Fruit fly (Drosophila melanogaster) whole organism, embryonic: ENCODE data around the gene Tailor.

Experiments
- BEAF-32 ChIP-seq: fragments of 200-800 bp; sonication (Bioruptor generic); optimal IDR thresholded peaks from 3 replicates; lab custom pipeline; 2017; ENCODE audit warnings: missing biosample characterization, missing genetic modification characterization, mild to moderate bottlenecking, moderate library complexity, missing genetic modification reagents
- Bdp1 ChIP-seq: fragments of 200-800 bp; sonication (Bioruptor generic); optimal IDR thresholded peaks from 3 replicates; lab custom pipeline; 2016; ENCODE audit warnings: missing biosample characterization, missing genetic modification characterization
- CG10979 ChIP-seq: fragments of 200-800 bp; sonication (Bioruptor generic); optimal IDR thresholded peaks from 2 replicates; lab custom pipeline; 2018; ENCODE audit warnings: missing biosample characterization, mild to moderate bottlenecking, missing genetic modification characterization, moderate library complexity
- CG12299 ChIP-seq: fragments of 200-800 bp; sonication (Bioruptor generic); optimal IDR thresholded peaks from 2 replicates; lab custom pipeline; 2018; ENCODE audit warnings: missing biosample characterization, mild to moderate bottlenecking, missing genetic modification characterization
- CG12391 ChIP-seq: fragments of 200-800 bp; sonication (Bioruptor generic); optimal IDR thresholded peaks from 3 replicates; lab custom pipeline; 2018; ENCODE audit warnings: missing biosample characterization, mild to moderate bottlenecking, missing genetic modification characterization, moderate library complexity
- CG15269 ChIP-seq: fragments of 200-800 bp; sonication (Bioruptor generic); optimal IDR thresholded peaks from 2 replicates; lab custom pipeline; 2018; ENCODE audit warnings: missing biosample characterization, mild to moderate bottlenecking, missing genetic modification characterization, moderate library complexity
- CG17186 ChIP-seq: fragments of 200-800 bp; sonication (Bioruptor generic); optimal IDR thresholded peaks from 3 replicates; lab custom pipeline; 2017; ENCODE audit warnings: missing biosample characterization, missing genetic modification reagents, missing genetic modification characterization
- CG17359 ChIP-seq: fragments of 200-800 bp; sonication (Bioruptor generic); optimal IDR thresholded peaks from 3 replicates; lab custom pipeline; 2018; ENCODE audit warnings: missing biosample characterization, mild to moderate bottlenecking, missing genetic modification characterization, moderate library complexity
- CG17829 ChIP-seq: fragments of 200-800 bp; optimal IDR thresholded peaks from 2 replicates; lab custom pipeline; 2019; ENCODE audit warnings: missing biosample characterization, mild to moderate bottlenecking, missing genetic modification characterization, moderate library complexity
- CG17912 ChIP-seq: fragments of 200-800 bp; sonication (Bioruptor generic); optimal IDR thresholded peaks from 2 replicates; lab custom pipeline; 2018; ENCODE audit warnings: missing biosample characterization, mild to moderate bottlenecking, missing genetic modification characterization
- CG1832 ChIP-seq: fragments of 200-800 bp; sonication (Bioruptor generic); optimal IDR thresholded peaks from 2 replicates; lab custom pipeline; 2017; ENCODE audit warnings: missing biosample characterization, mild to moderate bottlenecking, missing genetic modification characterization, inconsistent platforms
- CG2712 ChIP-seq: fragments of 200-800 bp; optimal IDR thresholded peaks from 3 replicates; lab custom pipeline; 2019; ENCODE audit warnings: missing biosample characterization, mild to moderate bottlenecking, missing genetic modification characterization, moderate library complexity
- CG30403 ChIP-seq: fragments of 200-800 bp; sonication (Bioruptor generic); optimal IDR thresholded peaks from 3 replicates; lab custom pipeline; 2016; ENCODE audit warnings: missing biosample characterization, missing genetic modification characterization
- CG33557 ChIP-seq: fragments of 200-800 bp; sonication (Bioruptor generic); optimal IDR thresholded peaks from 2 replicates; lab custom pipeline; 2019; ENCODE audit warnings: missing biosample characterization, mild to moderate bottlenecking, missing genetic modification characterization, moderate library complexity
- CG5953 ChIP-seq: fragments of 200-800 bp; sonication (Bioruptor generic); IDR thresholded peaks from 2 replicates; pipeline ENCODE4 v1.3.6; 2022; ENCODE audit warnings: missing biosample characterization, missing genetic modification characterization
- CG7745 ChIP-seq: fragments of 200-800 bp; sonication (Bioruptor generic); optimal IDR thresholded peaks from 2 replicates; lab custom pipeline; 2018; ENCODE audit warnings: missing biosample characterization, mild to moderate bottlenecking, missing genetic modification characterization, moderate library complexity
- CG8924 ChIP-seq: fragments of 200-800 bp; optimal IDR thresholded peaks from 3 replicates; lab custom pipeline; 2019; ENCODE audit warnings: missing biosample characterization, mild to moderate bottlenecking, missing genetic modification characterization, moderate library complexity
- CG8944 ChIP-seq: fragments of 200-800 bp; sonication (Bioruptor generic); optimal IDR thresholded peaks from 3 replicates; lab custom pipeline; 2016; ENCODE audit warnings: missing biosample characterization, missing genetic modification characterization
- CG9797 ChIP-seq: fragments of 200-800 bp; sonication (Bioruptor generic); optimal IDR thresholded peaks from 3 replicates; lab custom pipeline; 2018; ENCODE audit warnings: missing biosample characterization, mild to moderate bottlenecking, missing genetic modification characterization
- CHES-1-like ChIP-seq: fragments of 200-800 bp; sonication (Bioruptor generic); optimal IDR thresholded peaks from 2 replicates; lab custom pipeline; 2016; ENCODE audit warnings: missing biosample characterization, missing genetic modification characterization
- Dbx ChIP-seq: fragments of 200-800 bp; sonication (Bioruptor generic); IDR thresholded peaks from 3 replicates; pipeline ENCODE4 v1.3.6; 2022; ENCODE audit warnings: missing biosample characterization, missing genetic modification characterization
- Dp ChIP-seq: fragments of 200-800 bp; sonication (Bioruptor generic); optimal IDR thresholded peaks from 2 replicates; lab custom pipeline; 2018; ENCODE audit warnings: missing biosample characterization, mild to moderate bottlenecking, missing genetic modification characterization, moderate library complexity
- Jarid2 ChIP-seq: fragments of 200-800 bp; sonication (Bioruptor generic); optimal IDR thresholded peaks from 3 replicates; lab custom pipeline; 2017; ENCODE audit warnings: mild to moderate bottlenecking, missing biosample characterization, missing genetic modification reagents, missing genetic modification characterization
- Lhr ChIP-seq: fragments of 200-800 bp; sonication (Bioruptor generic); optimal IDR thresholded peaks from 3 replicates; lab custom pipeline; 2017; ENCODE audit warnings: mild to moderate bottlenecking, missing biosample characterization, missing genetic modification reagents, missing genetic modification characterization
- Myb ChIP-seq: fragments of 200-800 bp; sonication (Bioruptor generic); optimal IDR thresholded peaks from 2 replicates; lab custom pipeline; 2016; ENCODE audit warnings: missing biosample characterization, missing genetic modification characterization
- Neu2 ChIP-seq: fragments of 200-800 bp; sonication (Bioruptor generic); optimal IDR thresholded peaks from 3 replicates; lab custom pipeline; 2016; ENCODE audit warnings: missing biosample characterization, missing genetic modification characterization, borderline replicate concordance
- Spps ChIP-seq: fragments of 200-800 bp; sonication (Bioruptor generic); optimal IDR thresholded peaks from 2 replicates; lab custom pipeline; 2018; ENCODE audit warnings: missing biosample characterization, mild to moderate bottlenecking, missing genetic modification characterization
- Usf ChIP-seq: fragments of 200-800 bp; sonication (Bioruptor generic); optimal IDR thresholded peaks from 2 replicates; lab custom pipeline; 2017; ENCODE audit warnings: missing genotype, missing biosample characterization, missing genetic modification characterization
- amos ChIP-seq: fragments of 200-800 bp; sonication (Bioruptor generic); IDR thresholded peaks from 2 replicates; pipeline ENCODE4 v1.3.6; 2022; ENCODE audit warnings: missing biosample characterization, missing genetic modification characterization; ENCODE audit not compliant: partially characterized antibody
- az2 ChIP-seq: fragments of 200-800 bp; sonication (Bioruptor generic); optimal IDR thresholded peaks from 3 replicates; lab custom pipeline; 2016; ENCODE audit warnings: missing biosample characterization, missing genetic modification characterization
- bab2 ChIP-seq: fragments of 200-800 bp; sonication (Bioruptor generic); optimal IDR thresholded peaks from 2 replicates; lab custom pipeline; 2016; ENCODE audit warnings: missing biosample characterization, missing genetic modification characterization
- cas ChIP-seq: fragments of 200-800 bp; sonication (Bioruptor generic); IDR thresholded peaks from 2 replicates; pipeline ENCODE4 v1.3.6; 2022; ENCODE audit warnings: missing biosample characterization, missing genetic modification characterization
- da ChIP-seq: fragments of 200-800 bp; sonication (Bioruptor generic); optimal IDR thresholded peaks from 2 replicates; lab custom pipeline; 2016; ENCODE audit warnings: missing biosample characterization, missing genetic modification characterization
- danr ChIP-seq: fragments of 200-800 bp; sonication (Bioruptor generic); IDR thresholded peaks from 2 replicates; pipeline ENCODE4 v1.3.6; 2022; ENCODE audit warnings: missing biosample characterization, missing genetic modification characterization
- esg ChIP-seq: fragments of 200-800 bp; sonication (Bioruptor generic); conservative IDR thresholded peaks from 2 replicates; pipeline ENCODE4 v1.3.6; 2022; ENCODE audit warnings: missing biosample characterization, missing genetic modification characterization
- fd102C ChIP-seq: fragments of 200-800 bp; sonication (Bioruptor generic); optimal IDR thresholded peaks from 2 replicates; lab custom pipeline; 2018; ENCODE audit warnings: missing biosample characterization, mild to moderate bottlenecking, missing genetic modification characterization, moderate library complexity
- gcm ChIP-seq: fragments of 200-800 bp; sonication (Bioruptor generic); optimal IDR thresholded peaks from 2 replicates; lab custom pipeline; 2019; ENCODE audit warnings: missing biosample characterization, mild to moderate bottlenecking, missing genetic modification characterization, moderate library complexity
- ken ChIP-seq: fragments of 200-800 bp; sonication (Bioruptor generic); IDR thresholded peaks from 3 replicates; pipeline ENCODE4 v1.3.6; 2022; ENCODE audit warnings: missing biosample characterization, missing genetic modification characterization
- lov ChIP-seq, 2 experiments: fragments of 200-800 bp in 1 of 2; fragments of >200 bp in 1 of 2; sonication (Bioruptor generic) in 1 of 2; IDR thresholded peaks in 1 of 2; optimal IDR thresholded peaks in 1 of 2; 2 replicates in 1 of 2; 3 replicates in 1 of 2; pipeline versions ENCODE4 v1.3.6 to Lab custom; 2017 to 2022; ENCODE audit warnings: missing biosample characterization in 1 of 2, missing genetic modification characterization in 1 of 2
- org-1 ChIP-seq: fragments of 200-800 bp; sonication (Bioruptor generic); optimal IDR thresholded peaks from 2 replicates; lab custom pipeline; 2017; ENCODE audit warnings: missing biosample characterization, missing genetic modification characterization
- pita ChIP-seq: fragments of 200-800 bp; sonication (Bioruptor generic); optimal IDR thresholded peaks from 2 replicates; lab custom pipeline; 2017; ENCODE audit warnings: missing biosample characterization, mild to moderate bottlenecking, missing genetic modification characterization
- pzg ChIP-seq: fragments of 200-800 bp; sonication (Bioruptor generic); optimal IDR thresholded peaks from 3 replicates; lab custom pipeline; 2018; ENCODE audit warnings: missing biosample characterization, mild to moderate bottlenecking, missing genetic modification characterization, moderate library complexity
- ranshi ChIP-seq: fragments of 200-800 bp; sonication (Bioruptor generic); IDR thresholded peaks from 2 replicates; pipeline ENCODE4 v1.3.6; 2022; ENCODE audit warnings: missing biosample characterization, missing genetic modification characterization
- sisA ChIP-seq: fragments of 200-800 bp; sonication (Bioruptor generic); IDR thresholded peaks from 2 replicates; pipeline ENCODE4 v1.3.6; 2022; ENCODE audit warnings: missing biosample characterization, missing genetic modification characterization
- sr ChIP-seq: fragments of 200-800 bp; sonication (Bioruptor generic); IDR thresholded peaks from 3 replicates; pipeline ENCODE4 v1.3.6; 2022; ENCODE audit warnings: missing biosample characterization, missing genetic modification characterization
- sug ChIP-seq: fragments of 200-800 bp; optimal IDR thresholded peaks from 2 replicates; lab custom pipeline; 2019; ENCODE audit warnings: missing biosample characterization, mild to moderate bottlenecking, missing genetic modification characterization, moderate library complexity
- tin ChIP-seq: fragments of 200-800 bp; sonication (Bioruptor generic); optimal IDR thresholded peaks from 3 replicates; lab custom pipeline; 2016; ENCODE audit warnings: missing biosample characterization, missing genetic modification characterization
- trem ChIP-seq: fragments of 200-800 bp; optimal IDR thresholded peaks from 3 replicates; lab custom pipeline; 2019; ENCODE audit warnings: missing biosample characterization, mild to moderate bottlenecking, missing genetic modification characterization, moderate library complexity
- wor ChIP-seq: fragments of 200-800 bp; sonication (Bioruptor generic); IDR thresholded peaks from 2 replicates; pipeline ENCODE4 v1.3.6; 2022; ENCODE audit warnings: missing biosample characterization, missing genetic modification characterization

The Tailor gene

DNA sequence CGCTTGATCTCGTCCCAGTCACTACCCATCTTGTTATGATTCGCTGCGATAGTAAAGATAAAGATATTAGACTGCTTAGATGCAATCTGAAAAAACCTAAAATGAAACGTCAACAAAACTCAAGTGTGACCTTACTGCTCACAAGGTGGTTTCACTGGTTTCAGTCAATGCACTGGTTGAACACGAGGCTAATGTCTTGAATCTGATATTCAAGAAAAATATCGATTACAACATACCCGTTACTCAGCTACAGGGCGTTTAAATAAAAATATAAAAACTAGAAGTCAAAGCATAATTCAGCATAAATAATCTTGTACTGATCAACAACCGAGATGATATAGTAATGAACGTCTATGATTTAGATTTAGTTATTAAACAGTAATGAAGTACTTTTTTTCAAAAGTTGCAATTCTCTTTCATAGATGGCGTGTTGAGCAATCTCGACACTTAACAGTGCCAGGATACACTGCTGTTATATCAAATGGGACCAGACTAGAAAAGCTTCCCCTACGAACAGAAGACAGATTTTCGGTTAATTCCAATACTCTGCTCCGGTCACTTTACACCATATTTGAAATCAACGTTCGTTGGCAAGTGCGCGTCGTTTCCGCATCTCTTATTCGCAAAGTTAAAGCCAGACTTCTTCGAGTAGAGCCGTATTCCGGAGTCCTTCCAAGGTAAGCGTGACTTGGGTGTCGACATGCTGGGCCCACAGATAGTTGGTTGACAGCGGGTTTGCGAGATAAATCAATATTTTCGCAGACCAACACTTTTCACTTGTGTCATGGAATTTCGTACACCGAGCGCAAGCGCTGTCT is 11.4 kb downstream of the Tailor start, which contains the start of the genes Ufl1 and CG1943 (continued):
- peak; percentile 74 for TF ChIP-seq Dp (GFP tag; lab: Kevin White, UChicago)
- TF ChIP-seq CG1832 (GFP tag; lab: Kevin White, UChicago) = no peak
- no peak for TF ChIP-seq fd102C (GFP tag; lab: Kevin White, UChicago)
- no peak for TF ChIP-seq Dbx (GFP tag; lab: Robert Waterston, UW)
- no peak for TF ChIP-seq ranshi
- no peak for TF ChIP-seq CG8944
- peak; percentile 86 for TF ChIP-seq pita (GFP tag; lab: Kevin White, UChicago)
- TF ChIP-seq sug = peak; percentile 43
- TF ChIP-seq CG33557 = no peak
- TF ChIP-seq CG15269 (tag; lab: Kevin White, UChicago) = no peak
- TF ChIP-seq Myb (GFP tag; lab: Kevin White, UChicago) = peak; percentile 96
- peak; percentile 6 for TF ChIP-seq CG17829
- peak; percentile 92 for TF ChIP-seq Lhr (GFP tag; lab: Kevin White, UChicago)
- no peak for TF ChIP-seq danr
- no peak for TF ChIP-seq bab2 (GFP tag; lab: Kevin White, UChicago)
- TF ChIP-seq tin = no peak
- peak; percentile 93 for TF ChIP-seq BEAF-32 (GFP tag; lab: Kevin White, UChicago)
- no peak for TF ChIP-seq CG8924 (tag; lab: Kevin White, UChicago)
- TF ChIP-seq CG12299 (tag; lab: Kevin White, UChicago) = no peak
- peak; percentile 44 for TF ChIP-seq gcm (GFP tag; lab: Kevin White, UChicago)
- no peak for TF ChIP-seq cas
- TF ChIP-seq Jarid2 (GFP tag; lab: Kevin White, UChicago) = peak; percentile 9
- no peak for TF ChIP-seq CG7745 (tag; lab: Kevin White, UChicago)
- TF ChIP-seq CG17912 = no peak
- TF ChIP-seq sisA (GFP tag; lab: Robert Waterston, UW) = no peak
- TF ChIP-seq CG9797 (GFP tag; lab: Kevin White, UChicago) = peak; percentile 92
- no peak for TF ChIP-seq wor (GFP tag; lab: Robert Waterston, UW)
- TF ChIP-seq sr (GFP tag; lab: Robert Waterston, UW) = no peak
- peak; percentile 88 for TF ChIP-seq pzg (GFP tag; lab: Kevin White, UChicago)
- TF ChIP-seq CG12391 (tag; lab: Kevin White, UChicago) = peak; percentile 25
- TF ChIP-seq CG10979 (tag; lab: Kevin White, UChicago) = no peak
- TF ChIP-seq Usf = no peak
- peak; percentile 71 for TF ChIP-seq CHES-1-like (GFP tag; lab: Kevin White, UChicago)
- TF ChIP-seq CG2712 (tag; lab: Kevin White, UChicago) = peak; percentile 58
- TF ChIP-seq lov (optimal IDR thresholded peaks at IDR 0.05; lab: Kevin White, UChicago) = no peak
- TF ChIP-seq lov (GFP tag; IDR thresholded peaks at IDR 0.05; lab: Robert Waterston, UW) = no peak
- no peak for TF ChIP-seq amos (GFP tag; lab: Robert Waterston, UW)
- TF ChIP-seq org-1 (GFP tag; lab: Kevin White, UChicago) = no peak
- TF ChIP-seq CG17359 (tag; lab: Kevin White, UChicago) = no peak
- peak; percentile 64 for TF ChIP-seq trem
- TF ChIP-seq az2 (GFP tag; lab: Kevin White, UChicago) = no peak
- TF ChIP-seq CG17186 (GFP tag; lab: Kevin White, UChicago) = peak; percentile 46
- TF ChIP-seq da (GFP tag; lab: Kevin White, UChicago) = no peak
- no peak for TF ChIP-seq CG5953 (GFP tag; lab: Robert Waterston, UW)
- TF ChIP-seq ken (GFP tag; lab: Robert Waterston, UW) = no peak
- peak; percentile 13 for TF ChIP-seq Spps (tag; lab: Kevin White, UChicago)
- no peak for TF ChIP-seq esg (GFP tag; lab: Robert Waterston, UW)
- peak; percentile 16 for TF ChIP-seq Bdp1
- no peak for TF ChIP-seq Neu2 (GFP tag; lab: Kevin White, UChicago)
- peak; percentile 25 for TF ChIP-seq CG30403 (GFP tag; lab: Kevin White, UChicago)
